Worm (Caenorhabditis elegans): ENCODE results near the gene K02B2.6.

DNA sequence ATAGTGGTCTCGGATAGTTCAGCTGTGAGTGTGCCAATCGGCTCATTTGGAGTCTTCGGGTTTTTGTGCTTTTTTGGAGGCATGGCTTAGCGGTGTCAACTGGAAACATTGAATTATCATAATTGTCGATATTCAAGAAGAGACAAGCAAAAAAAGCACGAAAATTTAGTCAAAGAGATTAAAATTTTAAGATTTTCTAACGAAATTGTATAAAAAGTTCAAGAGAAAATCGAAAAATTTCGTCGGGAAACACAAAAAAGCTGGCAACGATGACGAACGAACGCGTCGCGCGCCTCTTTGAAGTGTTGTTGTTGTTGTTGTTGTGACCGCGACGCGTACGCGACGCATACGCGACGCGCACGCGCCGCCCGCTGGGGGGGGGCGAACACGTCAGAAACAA is 49.5 kb upstream of the K02B2.6 start, which contains the start of gene C46G7.5:
- no peak for TF ChIP-seq ama-1 (optimal IDR thresholded peaks at IDR 0.05)
- TF ChIP-seq ama-1 (GFP tag; optimal IDR thresholded peaks at IDR 0.05) = no peak
- TF ChIP-seq chd-7 (tag; optimal IDR thresholded peaks at IDR 0.05) = no peak
- TF ChIP-seq snpc-1.1 (tag; optimal IDR thresholded peaks at IDR 0.05; ENCODE audit: insufficient read depth) = no peak
- TF ChIP-seq lir-1 (GFP tag; conservative IDR thresholded peaks at IDR 0.05) = no peak
- TF ChIP-seq T26A5.8 (tag; optimal IDR thresholded peaks at IDR 0.05) = no peak
- no peak for TF ChIP-seq nhr-27 (tag; optimal IDR thresholded peaks at IDR 0.05)
- no peak for TF ChIP-seq F33H1.4 (GFP tag; IDR thresholded peaks at IDR 0.05)
- TF ChIP-seq ccch-3 (GFP tag; optimal IDR thresholded peaks at IDR 0.05) = no peak
